Fruit fly (Drosophila melanogaster) whole organism, embryonic: ENCODE measurements around the gene CG31855.

Source experiments
- ATbp ChIP-seq: fragments of 200-800 bp; sonication (Bioruptor generic); optimal IDR thresholded peaks from 2 replicates; lab custom pipeline; 2017; ENCODE audit warnings: missing biosample characterization, mild to moderate bottlenecking, missing genetic modification characterization, missing genetic modification reagents
- Atf3 ChIP-seq: fragments of 200-800 bp; sonication (Bioruptor generic); optimal IDR thresholded peaks from 3 replicates; lab custom pipeline; 2016; ENCODE audit warnings: missing biosample characterization, missing genetic modification characterization
- Bdp1 ChIP-seq: fragments of 200-800 bp; sonication (Bioruptor generic); optimal IDR thresholded peaks from 3 replicates; lab custom pipeline; 2016; ENCODE audit warnings: missing biosample characterization, missing genetic modification characterization
- BtbVII ChIP-seq: fragments of 200-800 bp; sonication (Bioruptor generic); optimal IDR thresholded peaks from 3 replicates; lab custom pipeline; 2017; ENCODE audit warnings: missing biosample characterization, mild to moderate bottlenecking, missing genetic modification characterization
- CG10209 ChIP-seq: fragments of 200-800 bp; sonication (Bioruptor generic); optimal IDR thresholded peaks from 3 replicates; lab custom pipeline; 2017; ENCODE audit warnings: missing biosample characterization, mild to moderate bottlenecking, missing genetic modification characterization, missing genetic modification reagents
- CG11085 ChIP-seq: fragments of 200-800 bp; sonication (Bioruptor generic); IDR thresholded peaks from 2 replicates; pipeline ENCODE4 v1.3.6; 2022; ENCODE audit warnings: missing biosample characterization, missing genetic modification characterization
- CG11504 ChIP-seq: fragments of 200-800 bp; sonication (Bioruptor generic); optimal IDR thresholded peaks from 3 replicates; lab custom pipeline; 2019; ENCODE audit warnings: missing biosample characterization, mild to moderate bottlenecking, missing genetic modification characterization, moderate library complexity
- CG12769 ChIP-seq: fragments of 200-800 bp; sonication (Bioruptor generic); optimal IDR thresholded peaks from 2 replicates; lab custom pipeline; 2019; ENCODE audit warnings: missing biosample characterization, mild to moderate bottlenecking, missing genetic modification characterization, moderate library complexity
- CG13287 ChIP-seq: fragments of 200-800 bp; sonication (Bioruptor generic); IDR thresholded peaks from 2 replicates; pipeline ENCODE4 v1.3.6; 2022; ENCODE audit warnings: missing biosample characterization, missing genetic modification characterization; ENCODE audit not compliant: partially characterized antibody
- CG13624 ChIP-seq: fragments of 200-800 bp; sonication (Bioruptor generic); optimal IDR thresholded peaks from 2 replicates; lab custom pipeline; 2016; ENCODE audit warnings: missing biosample characterization, missing genetic modification characterization
- CG14710 ChIP-seq: fragments of 200-800 bp; sonication (Bioruptor generic); optimal IDR thresholded peaks from 3 replicates; lab custom pipeline; 2019; ENCODE audit warnings: missing biosample characterization, mild to moderate bottlenecking, missing genetic modification characterization, moderate library complexity
- CG30020 ChIP-seq: fragments of 200-800 bp; optimal IDR thresholded peaks from 2 replicates; lab custom pipeline; 2019; ENCODE audit warnings: missing biosample characterization, mild to moderate bottlenecking, missing genetic modification characterization, moderate library complexity
- CG31441 ChIP-seq: fragments of 200-800 bp; sonication (Bioruptor generic); IDR thresholded peaks from 2 replicates; pipeline ENCODE4 v1.3.6; 2022; ENCODE audit warnings: missing biosample characterization, missing genetic modification characterization
- CG3726 ChIP-seq: fragments of 200-800 bp; sonication (Bioruptor generic); IDR thresholded peaks from 3 replicates; pipeline ENCODE4, ENCODE4 v1.3.6; 2022; ENCODE audit warnings: missing biosample characterization, missing genetic modification characterization
- CG4730 ChIP-seq: fragments of 200-800 bp; sonication (Bioruptor generic); IDR thresholded peaks from 2 replicates; pipeline ENCODE4 v1.3.6; 2022; ENCODE audit warnings: missing biosample characterization, missing genetic modification characterization
- CG6689 ChIP-seq: fragments of 200-800 bp; sonication (Bioruptor generic); IDR thresholded peaks from 2 replicates; pipeline ENCODE4 v1.3.6; 2022; ENCODE audit warnings: missing biosample characterization, missing genetic modification characterization
- CrebB ChIP-seq: fragments of 200-800 bp; sonication (Bioruptor generic); optimal IDR thresholded peaks from 3 replicates; lab custom pipeline; 2018; ENCODE audit warnings: missing biosample characterization, mild to moderate bottlenecking, missing genetic modification characterization
- Gsc ChIP-seq: fragments of 200-800 bp; sonication (Bioruptor generic); IDR thresholded peaks from 2 replicates; pipeline ENCODE4 v1.3.6; 2022; ENCODE audit warnings: missing biosample characterization, missing genetic modification characterization
- HHEX ChIP-seq: fragments of 200-800 bp; sonication (Bioruptor generic); optimal IDR thresholded peaks from 3 replicates; lab custom pipeline; 2017; ENCODE audit warnings: missing biosample characterization, mild to moderate bottlenecking, missing genetic modification characterization, missing genetic modification reagents
- HLHmδ ChIP-seq: fragments of 200-800 bp; sonication (Bioruptor generic); optimal IDR thresholded peaks from 2 replicates; lab custom pipeline; 2018; ENCODE audit warnings: missing biosample characterization, mild to moderate bottlenecking, missing genetic modification characterization, moderate library complexity
- Hr78 ChIP-seq, 2 experiments: fragments of 200-800 bp in 1 of 2; fragments of >200 bp in 1 of 2; sonication (Bioruptor generic) in 1 of 2; optimal IDR thresholded peaks; 2 replicates each; lab custom pipeline; 2017 to 2019; ENCODE audit warnings: missing biosample characterization in 2 of 2, missing genetic modification characterization in 2 of 2, mild to moderate bottlenecking in 1 of 2, moderate library complexity in 1 of 2
- Mes4 ChIP-seq: fragments of 200-800 bp; sonication (Bioruptor generic); optimal IDR thresholded peaks from 2 replicates; lab custom pipeline; 2016; ENCODE audit warnings: missing biosample characterization, missing genetic modification characterization
- Nf-YA ChIP-seq: fragments of 200-800 bp; sonication (Bioruptor generic); IDR thresholded peaks from 2 replicates; pipeline ENCODE4 v1.3.6; 2022; ENCODE audit warnings: missing biosample characterization, missing genetic modification characterization
- Nf-YC ChIP-seq: fragments of 200-800 bp; optimal IDR thresholded peaks from 3 replicates; lab custom pipeline; 2019; ENCODE audit warnings: missing biosample characterization, mild to moderate bottlenecking, missing genetic modification characterization, moderate library complexity
- Opbp ChIP-seq: fragments of 200-800 bp; sonication (Bioruptor generic); IDR thresholded peaks from 3 replicates; pipeline ENCODE4 v1.3.6; 2022; ENCODE audit warnings: missing biosample characterization, missing genetic modification characterization; ENCODE audit not compliant: partially characterized antibody
- Optix ChIP-seq: fragments of 200-800 bp; sonication (Bioruptor generic); IDR thresholded peaks from 3 replicates; pipeline ENCODE4 v1.3.6; 2022; ENCODE audit warnings: missing biosample characterization, missing genetic modification characterization
- Ravus ChIP-seq: fragments of 200-800 bp; sonication (Bioruptor generic); IDR thresholded peaks from 2 replicates; pipeline ENCODE4 v1.3.6; 2022; ENCODE audit warnings: missing biosample characterization, missing genetic modification characterization
- ab ChIP-seq: fragments of 200-800 bp; sonication (Bioruptor generic); optimal IDR thresholded peaks from 2 replicates; lab custom pipeline; 2016; ENCODE audit warnings: missing biosample characterization, missing genetic modification characterization
- abd-A ChIP-seq: fragments of 200-800 bp; sonication (Bioruptor generic); optimal IDR thresholded peaks from 3 replicates; lab custom pipeline; 2019; ENCODE audit warnings: missing biosample characterization, mild to moderate bottlenecking, missing genetic modification characterization, moderate library complexity
- bsh ChIP-seq, 2 experiments: fragments of 200-800 bp; sonication (Bioruptor generic); optimal IDR thresholded peaks; 2 replicates each; lab custom pipeline; 2017 to 2018; ENCODE audit warnings: mild to moderate bottlenecking in 2 of 2, missing biosample characterization in 2 of 2, missing genetic modification characterization in 2 of 2, moderate library complexity in 1 of 2
- chinmo ChIP-seq: fragments of 200-800 bp; sonication (Bioruptor generic); IDR thresholded peaks from 4 replicates; pipeline ENCODE4 v1.3.6; 2022; ENCODE audit warnings: missing biosample characterization, missing genetic modification characterization; ENCODE audit not compliant: partially characterized antibody
- chm ChIP-seq: fragments of 200-800 bp; sonication (Bioruptor generic); IDR thresholded peaks from 2 replicates; pipeline ENCODE4 v1.3.6; 2022; ENCODE audit warnings: missing biosample characterization, missing genetic modification characterization
- cwo ChIP-seq: fragments of 200-800 bp; sonication (Bioruptor generic); optimal IDR thresholded peaks from 3 replicates; lab custom pipeline; 2017; ENCODE audit warnings: missing biosample characterization, missing genetic modification characterization, mild to moderate bottlenecking, moderate library complexity, missing genetic modification reagents
- dan ChIP-seq: fragments of 200-800 bp; sonication (Bioruptor generic); IDR thresholded peaks from 2 replicates; pipeline ENCODE4 v1.3.6; 2022; ENCODE audit warnings: missing biosample characterization, missing genetic modification characterization
- en ChIP-seq: fragments of 200-800 bp; sonication (Bioruptor generic); optimal IDR thresholded peaks from 2 replicates; lab custom pipeline; 2016; ENCODE audit warnings: missing biosample characterization, missing genetic modification characterization
- fd3F ChIP-seq: fragments of 200-800 bp; sonication (Bioruptor generic); optimal IDR thresholded peaks from 2 replicates; lab custom pipeline; 2018; ENCODE audit warnings: missing biosample characterization, mild to moderate bottlenecking, missing genetic modification characterization, moderate library complexity
- fd64A ChIP-seq: fragments of 200-800 bp; sonication (Bioruptor generic); optimal IDR thresholded peaks from 3 replicates; lab custom pipeline; 2018; ENCODE audit warnings: missing biosample characterization, mild to moderate bottlenecking, missing genetic modification characterization
- gro ChIP-seq: fragments of 200-800 bp; sonication (Bioruptor generic); optimal IDR thresholded peaks from 2 replicates; lab custom pipeline; 2016; ENCODE audit warnings: missing biosample characterization, missing genetic modification characterization
- gsb-n ChIP-seq: fragments of 200-800 bp; sonication (Bioruptor generic); optimal IDR thresholded peaks from 3 replicates; lab custom pipeline; 2018; ENCODE audit warnings: missing biosample characterization, mild to moderate bottlenecking, missing genetic modification characterization
- hb ChIP-seq: fragments of 200-800 bp; sonication (Bioruptor generic); IDR thresholded peaks from 3 replicates; pipeline ENCODE4 v1.3.6; 2022; ENCODE audit warnings: missing biosample characterization, missing genetic modification characterization; ENCODE audit not compliant: partially characterized antibody
- lbe ChIP-seq: fragments of 200-800 bp; sonication (Bioruptor generic); optimal IDR thresholded peaks from 2 replicates; lab custom pipeline; 2016; ENCODE audit warnings: missing biosample characterization, mild to moderate bottlenecking, missing genetic modification characterization
- lov ChIP-seq, 2 experiments: fragments of 200-800 bp in 1 of 2; fragments of >200 bp in 1 of 2; sonication (Bioruptor generic) in 1 of 2; IDR thresholded peaks in 1 of 2; optimal IDR thresholded peaks in 1 of 2; 2 replicates in 1 of 2; 3 replicates in 1 of 2; pipeline versions ENCODE4 v1.3.6 to Lab custom; 2017 to 2022; ENCODE audit warnings: missing biosample characterization in 1 of 2, missing genetic modification characterization in 1 of 2
- scrt ChIP-seq: fragments of 200-800 bp; sonication (Bioruptor generic); optimal IDR thresholded peaks from 2 replicates; lab custom pipeline; 2018; ENCODE audit warnings: missing biosample characterization, mild to moderate bottlenecking, missing genetic modification characterization, moderate library complexity
- shn ChIP-seq: fragments of 200-800 bp; sonication (Bioruptor generic); optimal IDR thresholded peaks from 3 replicates; lab custom pipeline; 2016; ENCODE audit warnings: missing biosample characterization, missing genetic modification characterization
- sima ChIP-seq: fragments of 200-800 bp; sonication (Bioruptor generic); optimal IDR thresholded peaks from 2 replicates; lab custom pipeline; 2016; ENCODE audit warnings: missing biosample characterization, missing genetic modification characterization
- so ChIP-seq: fragments of 200-800 bp; sonication (Bioruptor generic); IDR thresholded peaks from 3 replicates; pipeline ENCODE4 v1.3.6; 2022; ENCODE audit warnings: missing biosample characterization, missing genetic modification characterization
- trem ChIP-seq: fragments of 200-800 bp; optimal IDR thresholded peaks from 3 replicates; lab custom pipeline; 2019; ENCODE audit warnings: missing biosample characterization, mild to moderate bottlenecking, missing genetic modification characterization, moderate library complexity
- unpg ChIP-seq: fragments of 200-800 bp; sonication (Bioruptor generic); optimal IDR thresholded peaks from 3 replicates; lab custom pipeline; 2018; ENCODE audit warnings: missing biosample characterization, mild to moderate bottlenecking, missing genetic modification characterization, moderate library complexity
- wor ChIP-seq: fragments of 200-800 bp; sonication (Bioruptor generic); IDR thresholded peaks from 2 replicates; pipeline ENCODE4 v1.3.6; 2022; ENCODE audit warnings: missing biosample characterization, missing genetic modification characterization

The CG31855 gene

DNA sequence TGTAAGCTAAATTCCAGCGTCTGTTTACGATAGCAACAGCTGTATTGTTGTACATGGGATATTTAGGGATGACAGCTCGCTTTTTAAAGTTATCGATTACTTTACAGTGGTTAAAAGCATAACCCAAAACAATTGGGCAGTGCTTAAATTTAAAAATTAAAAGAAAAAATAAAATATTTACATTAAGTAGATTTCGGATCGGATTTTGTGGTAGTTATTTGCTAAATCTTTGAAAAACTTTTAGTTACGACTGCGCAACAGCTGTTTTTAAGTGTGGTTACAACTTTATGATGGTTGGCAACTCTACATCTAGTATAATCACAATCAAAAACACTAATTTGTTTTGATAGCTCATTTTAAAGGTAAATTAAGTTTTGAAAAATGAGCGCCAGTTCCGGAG, 18.3 kb downstream of the CG31855 start, which contains the start of the genes Ing5 and CG7099:
Gene Ing5, minus strand, starts transcription at position 58 of the 400 bp plus-strand sequence.
Gene CG7099, plus strand, starts transcription at position 317 of the 400 bp plus-strand sequence.
- TF ChIP-seq Ravus (GFP tag; lab: Robert Waterston, UW) (peak; percentile 92), so (peak; percentile 94), lbe (GFP tag; lab: Kevin White, UChicago) (peak; percentile 95), lov (optimal IDR thresholded peaks at IDR 0.05; lab: Kevin White, UChicago) (no peak), lov (GFP tag; IDR thresholded peaks at IDR 0.05; lab: Robert Waterston, UW) (peak; percentile 94), BtbVII (peak; percentile 89), ab (peak; percentile 89), Bdp1 (GFP tag; lab: Kevin White, UChicago) (peak; percentile 93), CG3726 (peak; percentile 94), fd64A (peak; percentile 77), CG13624 (peak; percentile 87), CG30020 (tag; lab: Kevin White, UChicago) (peak; percentile 87), gro (peak; percentile 91), Hr78 (GFP tag; optimal IDR thresholded peaks at IDR 0.05; lab: Kevin White, UChicago) (no peak), dan (GFP tag; lab: Robert Waterston, UW) (peak; percentile 87), CG11085 (GFP tag; lab: Robert Waterston, UW) (peak; percentile 96), cwo (peak; percentile 90), gsb-n (tag; lab: Kevin White, UChicago) (peak; percentile 94), CG14710 (peak; percentile 96), ATbp (peak; percentile 90), scrt (GFP tag; lab: Kevin White, UChicago) (peak; percentile 92), Mes4 (peak; percentile 75), Atf3 (GFP tag; lab: Kevin White, UChicago) (peak; percentile 90), sima (GFP tag; lab: Kevin White, UChicago) (peak; percentile 61), CG10209 (GFP tag; lab: Kevin White, UChicago) (peak; percentile 95), CG4730 (GFP tag; lab: Robert Waterston, UW) (peak; percentile 97), CG11504 (peak; percentile 94), CG6689 (peak; percentile 96), Nf-YC (peak; percentile 89), bsh (GFP tag; optimal IDR thresholded peaks at IDR 0.05; lab: Kevin White, UChicago) (peak; percentile 75 to 97), CG12769 (tag; lab: Kevin White, UChicago) (no peak), unpg (peak; percentile 97), Gsc (GFP tag; lab: Robert Waterston, UW) (peak; percentile 79), CG31441 (GFP tag; lab: Robert Waterston, UW) (peak; percentile 98), en (GFP tag; lab: Kevin White, UChicago) (peak; percentile 60), chinmo (GFP tag; lab: Robert Waterston, UW) (no peak), trem (peak; percentile 95), Opbp (GFP tag; lab: Robert Waterston, UW) (peak; percentile 65; the same call in 2 of the 3 replicates), hb (GFP tag; lab: Robert Waterston, UW) (peak; percentile 76; the same call in 2 of the 3 replicates), abd-A (tag; lab: Kevin White, UChicago) (no peak), fd3F (GFP tag; lab: Kevin White, UChicago) (peak; percentile 96), wor (peak; percentile 93), HLHmδ (no peak), chm (GFP tag; lab: Robert Waterston, UW) (peak; percentile 94), CrebB (tag; lab: Kevin White, UChicago) (peak; percentile 89), HHEX (GFP tag; lab: Kevin White, UChicago) (peak; percentile 95), Nf-YA (GFP tag; lab: Robert Waterston, UW) (peak; percentile 89), Optix (peak; percentile 86; the same call in 2 of the 3 replicates), CG13287 (GFP tag; lab: Robert Waterston, UW) (peak; percentile 83), shn (GFP tag; lab: Kevin White, UChicago) (peak; percentile 84)
